Worm (Caenorhabditis elegans): ENCODE measurements around the gene B0554.4.

The B0554.4 gene

DNA sequence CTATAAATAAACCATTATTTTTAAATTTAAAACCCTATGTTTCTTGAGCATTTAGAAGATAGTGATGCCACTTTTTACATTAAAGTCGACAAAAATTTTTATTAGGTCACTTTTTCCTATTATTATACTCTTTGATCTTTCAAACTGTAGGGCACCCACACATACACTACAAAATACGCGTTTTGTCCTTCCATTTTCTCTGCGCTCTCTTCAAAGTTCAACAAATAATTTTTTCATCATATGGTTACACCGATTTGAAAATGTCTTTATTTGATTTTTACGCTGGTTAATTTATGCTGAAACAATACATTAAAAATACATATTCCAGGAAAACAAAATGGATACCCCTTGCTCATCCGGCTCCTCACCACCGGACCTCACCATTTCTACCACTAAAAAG lies 33.3 kb downstream of the B0554.4 start, which contains the start of gene nhr-202:
nhr-202 (plus strand) TSS at position 326 of the 400 bp plus-strand sequence.
- TF ChIP-seq gmeb-1 (tag; optimal IDR thresholded peaks at IDR 0.05) = peak; percentile 12
- peak; percentile 4 for TF ChIP-seq F13H6.1 (tag; optimal IDR thresholded peaks at IDR 0.05)
- TF ChIP-seq nhr-25 (tag; optimal IDR thresholded peaks at IDR 0.05) = peak; percentile 34
- no peak for TF ChIP-seq unc-55 (GFP tag; optimal IDR thresholded peaks at IDR 0.05)
- TF ChIP-seq unc-62 (GFP tag; optimal IDR thresholded peaks at IDR 0.05) = no peak
- TF ChIP-seq sma-9 (GFP tag; optimal IDR thresholded peaks at IDR 0.05) = peak; percentile 83
- no peak for TF ChIP-seq sma-9 (tag; optimal IDR thresholded peaks at IDR 0.05)
- TF ChIP-seq nhr-129 (tag; optimal IDR thresholded peaks at IDR 0.05) = peak; percentile 68
- peak; percentile 65 for TF ChIP-seq crh-2 (tag; optimal IDR thresholded peaks at IDR 0.05)
- peak; percentile 52 for TF ChIP-seq fos-1 (tag; optimal IDR thresholded peaks at IDR 0.05)

DNA sequence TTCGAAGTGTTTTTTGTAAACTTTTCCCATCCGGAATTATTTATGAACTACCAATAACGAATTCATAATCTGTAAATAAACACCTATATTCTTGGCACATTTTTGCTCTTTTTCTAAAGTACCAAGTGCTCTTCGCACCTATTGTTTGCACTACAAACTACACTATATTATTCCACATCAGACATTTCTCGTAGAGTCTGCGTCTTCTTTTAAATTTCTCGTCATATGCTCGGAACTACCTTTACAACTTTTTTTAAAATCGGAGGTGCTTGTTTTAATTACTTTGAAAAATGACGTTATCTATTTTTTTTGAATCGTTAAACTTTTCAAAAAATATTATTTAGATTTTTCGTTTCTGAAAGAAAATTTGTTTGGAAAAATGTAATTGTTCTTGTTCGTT lies 35.9 kb downstream of the B0554.4 start, which contains the start of gene nhr-201:
nhr-201 (plus strand) TSS at position 29 of the 400 bp plus-strand sequence.
- TF ChIP-seq nhr-237 (tag; optimal IDR thresholded peaks at IDR 0.05) = no peak
- TF ChIP-seq crh-2 (tag; optimal IDR thresholded peaks at IDR 0.05) = peak; percentile 49
- no peak for TF ChIP-seq mdl-1 (tag; optimal IDR thresholded peaks at IDR 0.05)
- peak; percentile 44 for TF ChIP-seq sma-9 (GFP tag; optimal IDR thresholded peaks at IDR 0.05)
- no peak for TF ChIP-seq sma-9 (tag; optimal IDR thresholded peaks at IDR 0.05)

DNA sequence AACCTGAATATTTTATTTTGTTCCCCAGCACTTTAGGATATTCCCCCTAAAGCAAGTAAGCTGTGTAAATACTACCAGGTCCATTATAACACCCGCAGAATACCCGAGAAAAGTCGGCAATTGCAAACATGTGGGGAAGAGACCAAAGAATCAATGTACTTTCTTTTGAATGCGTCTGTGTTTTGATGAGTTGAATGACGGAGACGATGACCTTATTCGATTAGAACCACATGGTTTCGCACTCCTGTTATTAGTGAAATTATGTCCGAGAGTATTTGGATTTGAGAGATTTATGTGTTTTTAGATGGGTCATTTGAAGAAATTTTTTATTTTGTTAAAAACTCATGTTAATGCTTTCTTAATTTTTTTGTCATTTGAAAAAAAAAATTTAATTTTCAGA lies 36.4 kb downstream of the B0554.4 start:
- TF ChIP-seq crh-2 (tag; optimal IDR thresholded peaks at IDR 0.05) (no peak), nhr-10 (tag; optimal IDR thresholded peaks at IDR 0.05) (no peak), blmp-1 (tag; optimal IDR thresholded peaks at IDR 0.05; ENCODE audit: insufficient read depth) (peak; percentile 33), skn-1 (tag; optimal IDR thresholded peaks at IDR 0.05) (no peak), lsy-2 (tag; optimal IDR thresholded peaks at IDR 0.05) (no peak), sma-9 (GFP tag; optimal IDR thresholded peaks at IDR 0.05) (peak; percentile 25), sma-9 (tag; optimal IDR thresholded peaks at IDR 0.05) (no peak), peb-1 (tag; optimal IDR thresholded peaks at IDR 0.05) (no peak), ceh-16 (tag; optimal IDR thresholded peaks at IDR 0.05) (no peak)

DNA sequence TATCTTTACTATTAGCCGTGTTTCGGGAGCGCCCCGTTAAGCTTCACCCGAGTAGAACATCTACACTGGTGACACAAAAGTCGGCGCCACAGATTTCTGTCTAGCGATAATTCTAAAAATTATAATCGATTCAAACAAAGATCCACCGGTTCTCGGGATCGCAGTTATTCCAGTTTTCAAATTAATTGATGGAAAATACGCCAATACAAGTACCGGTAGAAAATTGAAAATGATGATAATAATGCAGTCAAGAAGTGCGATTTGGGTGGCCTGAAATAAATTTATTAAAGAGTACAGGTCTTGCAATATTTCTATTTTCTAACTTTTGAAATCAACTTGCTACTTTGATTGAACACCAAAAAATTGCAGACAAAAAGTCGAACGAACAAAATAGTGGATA lies 38.6 kb downstream of the B0554.4 start:
- TF ChIP-seq blmp-1 (tag; optimal IDR thresholded peaks at IDR 0.05; ENCODE audit: insufficient read depth) (no peak), lin-13 (GFP tag; optimal IDR thresholded peaks at IDR 0.05) (no peak), mdl-1 (tag; optimal IDR thresholded peaks at IDR 0.05) (no peak), aly-2 (tag; optimal IDR thresholded peaks at IDR 0.05) (no peak), dmd-4 (tag; optimal IDR thresholded peaks at IDR 0.05) (no peak), nhr-10 (tag; optimal IDR thresholded peaks at IDR 0.05) (no peak), nhr-12 (tag; optimal IDR thresholded peaks at IDR 0.05) (no peak), unc-55 (GFP tag; optimal IDR thresholded peaks at IDR 0.05) (no peak), nhr-25 (tag; optimal IDR thresholded peaks at IDR 0.05) (no peak), zag-1 (tag; optimal IDR thresholded peaks at IDR 0.05) (no peak), fos-1 (tag; optimal IDR thresholded peaks at IDR 0.05) (no peak), skn-1 (tag; optimal IDR thresholded peaks at IDR 0.05) (no peak), R02D3.7 (tag; optimal IDR thresholded peaks at IDR 0.05) (no peak), lin-39 (tag; optimal IDR thresholded peaks at IDR 0.05) (no peak), sma-9 (GFP tag; optimal IDR thresholded peaks at IDR 0.05) (no peak), sma-9 (tag; optimal IDR thresholded peaks at IDR 0.05) (no peak), nhr-129 (tag; optimal IDR thresholded peaks at IDR 0.05) (no peak), lin-11 (tag; optimal IDR thresholded peaks at IDR 0.05) (no peak), C34F6.9 (tag; optimal IDR thresholded peaks at IDR 0.05) (no peak), snpc-4 (tag; optimal IDR thresholded peaks at IDR 0.05) (no peak)

DNA sequence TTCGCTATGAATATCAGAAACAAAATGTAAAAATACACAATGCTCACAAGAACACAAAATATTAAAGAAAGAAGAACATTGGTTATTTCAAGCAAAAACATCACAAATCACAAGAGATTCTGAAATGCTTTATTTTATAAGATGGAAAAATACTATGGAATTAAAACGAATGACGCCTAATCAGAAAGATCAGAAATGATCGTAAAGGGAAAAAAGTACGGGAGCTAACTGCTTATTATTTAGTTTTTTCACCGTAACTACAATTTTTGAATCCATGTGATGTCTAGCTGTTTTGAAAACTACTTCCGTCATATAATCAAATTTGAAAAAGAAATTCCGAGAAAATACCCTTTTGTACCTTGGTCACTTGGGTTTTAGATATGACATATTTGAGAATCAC lies 39.5 kb downstream of the B0554.4 start, which contains the start of gene srbc-57:
srbc-57 (minus strand) TSS at position 101 of the 400 bp plus-strand sequence.
- no peak for TF ChIP-seq lin-13 (GFP tag; optimal IDR thresholded peaks at IDR 0.05)
- no peak for TF ChIP-seq sem-4 (tag; optimal IDR thresholded peaks at IDR 0.05)
- no peak for TF ChIP-seq nhr-129 (tag; optimal IDR thresholded peaks at IDR 0.05)
- no peak for TF ChIP-seq lin-11 (tag; optimal IDR thresholded peaks at IDR 0.05)
- no peak for TF ChIP-seq nhr-237 (tag; optimal IDR thresholded peaks at IDR 0.05)

DNA sequence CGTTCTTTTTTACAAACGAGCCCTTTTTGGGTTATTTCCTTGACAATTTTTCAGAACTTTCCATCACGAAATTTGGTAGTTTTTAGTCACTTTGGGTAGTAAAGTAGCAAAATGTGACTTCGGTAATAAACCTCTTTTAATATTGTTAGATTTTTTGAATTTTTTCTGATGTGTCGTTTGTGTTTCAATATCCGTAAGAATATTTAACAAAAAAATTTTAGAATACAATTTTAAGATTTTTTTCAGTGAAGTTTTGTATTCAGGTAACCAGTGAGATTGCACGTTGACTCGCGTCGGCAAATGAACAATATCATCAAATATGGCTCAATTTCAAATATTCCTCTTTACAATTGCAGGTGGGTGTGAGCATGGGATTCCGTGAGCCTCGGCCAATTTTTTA lies 43.6 kb downstream of the B0554.4 start, which contains the start of gene srt-31:
srt-31 (plus strand) TSS at position 301 of the 400 bp plus-strand sequence.
- no peak for TF ChIP-seq R02D3.7 (tag; optimal IDR thresholded peaks at IDR 0.05)
- no peak for TF ChIP-seq ztf-4 (tag; optimal IDR thresholded peaks at IDR 0.05)
- TF ChIP-seq F13H6.1 (tag; optimal IDR thresholded peaks at IDR 0.05) = no peak
- TF ChIP-seq nhr-23 (tag; optimal IDR thresholded peaks at IDR 0.05) = no peak
- no peak for TF ChIP-seq elt-1 (tag; optimal IDR thresholded peaks at IDR 0.05)
- no peak for TF ChIP-seq blmp-1 (tag; optimal IDR thresholded peaks at IDR 0.05; ENCODE audit: insufficient read depth)
- TF ChIP-seq alr-1 (tag; optimal IDR thresholded peaks at IDR 0.05) = no peak
- no peak for TF ChIP-seq unc-39 (tag; optimal IDR thresholded peaks at IDR 0.05)
- TF ChIP-seq ceh-82 (tag; optimal IDR thresholded peaks at IDR 0.05) = no peak
- no peak for TF ChIP-seq lsy-2 (tag; optimal IDR thresholded peaks at IDR 0.05)
- no peak for TF ChIP-seq ztf-11 (tag; optimal IDR thresholded peaks at IDR 0.05)
- no peak for TF ChIP-seq elt-3 (tag; optimal IDR thresholded peaks at IDR 0.05)
- TF ChIP-seq ZK546.5 (tag; optimal IDR thresholded peaks at IDR 0.05) = no peak
- no peak for TF ChIP-seq crh-2 (tag; optimal IDR thresholded peaks at IDR 0.05)
- no peak for TF ChIP-seq lin-11 (tag; optimal IDR thresholded peaks at IDR 0.05)
- TF ChIP-seq nhr-12 (tag; optimal IDR thresholded peaks at IDR 0.05) = no peak
- TF ChIP-seq fos-1 (tag; optimal IDR thresholded peaks at IDR 0.05) = no peak
- no peak for TF ChIP-seq sma-9 (GFP tag; optimal IDR thresholded peaks at IDR 0.05)
- no peak for TF ChIP-seq sma-9 (tag; optimal IDR thresholded peaks at IDR 0.05)

Data from whole organism, L2 larva.